Fruit fly (Drosophila melanogaster) whole organism, pupa: ENCODE measurements around the gene Prosbeta2.

Source experiments
- CG12605 ChIP-seq: fragments of 200-800 bp; sonication (Bioruptor generic); IDR thresholded peaks from 2 replicates; pipeline ENCODE4 v1.3.6; 2022; ENCODE audit warnings: missing biosample characterization, missing genetic modification characterization
- CG13204 ChIP-seq: fragments of 200-800 bp; sonication (Bioruptor generic); optimal IDR thresholded peaks from 2 replicates; lab custom pipeline; 2018; ENCODE audit warnings: missing biosample characterization, mild to moderate bottlenecking, missing genetic modification characterization, moderate library complexity
- CG15710 ChIP-seq: fragments of 200-800 bp; sonication (Bioruptor generic); optimal IDR thresholded peaks from 2 replicates; lab custom pipeline; 2018; ENCODE audit warnings: missing biosample characterization, mild to moderate bottlenecking, missing genetic modification characterization, moderate library complexity
- CG17806 ChIP-seq: fragments of 200-800 bp; sonication (Bioruptor generic); optimal IDR thresholded peaks from 2 replicates; lab custom pipeline; 2018; ENCODE audit warnings: missing biosample characterization, mild to moderate bottlenecking, missing genetic modification characterization, moderate library complexity
- CG34367 ChIP-seq: fragments of 200-800 bp; sonication (Bioruptor generic); optimal IDR thresholded peaks from 2 replicates; lab custom pipeline; 2018; ENCODE audit warnings: missing biosample characterization, mild to moderate bottlenecking, missing genetic modification characterization
- CG4496 ChIP-seq: fragments of 200-800 bp; sonication (Bioruptor generic); IDR thresholded peaks from 3 replicates; pipeline ENCODE4 v1.3.6; 2022; ENCODE audit warnings: missing biosample characterization, missing genetic modification characterization
- CG8159 ChIP-seq: fragments of 200-800 bp; sonication (Bioruptor generic); optimal IDR thresholded peaks from 3 replicates; lab custom pipeline; 2018; ENCODE audit warnings: missing biosample characterization, mild to moderate bottlenecking, missing genetic modification characterization, moderate library complexity
- CG8301 ChIP-seq: fragments of 200-800 bp; sonication (Bioruptor generic); optimal IDR thresholded peaks from 2 replicates; lab custom pipeline; 2018; ENCODE audit warnings: missing biosample characterization, mild to moderate bottlenecking, missing genetic modification characterization
- Ets98B ChIP-seq: fragments of 200-800 bp; sonication (Bioruptor generic); IDR thresholded peaks from 2 replicates; pipeline ENCODE4 v1.3.6; 2022; ENCODE audit warnings: missing biosample characterization, missing genetic modification characterization
- Pif1A ChIP-seq: fragments of 200-800 bp; sonication (Bioruptor generic); optimal IDR thresholded peaks from 3 replicates; lab custom pipeline; 2016; ENCODE audit warnings: missing biosample characterization, missing genetic modification characterization
- Pif1B ChIP-seq: fragments of 200-800 bp; sonication (Bioruptor generic); optimal IDR thresholded peaks from 3 replicates; lab custom pipeline; 2016; ENCODE audit warnings: missing biosample characterization, missing genetic modification characterization

dm6 chr3L:14992807-14993206 lies 6.9 kb upstream of the Prosbeta2 start:
- TF ChIP-seq Pif1B (GFP tag; lab: Kevin White, UChicago): no peak
- no peak for TF ChIP-seq CG8159 (tag; lab: Kevin White, UChicago)
- no peak for TF ChIP-seq CG34367 (tag; lab: Kevin White, UChicago)
- TF ChIP-seq CG17806 (tag; lab: Kevin White, UChicago): no peak
- TF ChIP-seq CG8301 (tag; lab: Kevin White, UChicago): no peak
- TF ChIP-seq CG12605 (GFP tag; lab: Robert Waterston, UW): no peak
- TF ChIP-seq Ets98B (GFP tag; lab: Robert Waterston, UW): no peak
- no peak for TF ChIP-seq CG4496
- no peak for TF ChIP-seq Pif1A (GFP tag; lab: Kevin White, UChicago)
- TF ChIP-seq CG13204 (GFP tag; lab: Kevin White, UChicago): no peak
- TF ChIP-seq CG15710 (tag; lab: Kevin White, UChicago): no peak
